Worm (Caenorhabditis elegans) whole organism, young adult: ENCODE results near the gene C55A1.4.

Experiments used
- B0019.2 ChIP-seq: fragments of 200-800 bp; sonication (Bioruptor generic); conservative IDR thresholded peaks from 2 replicates; pipeline ENCODE4 v1.3.6; 2022; ENCODE audit warnings: missing genetic modification reagents, missing genetic modification characterization, missing compliant biosample characterization
- B0336.3 ChIP-seq: fragments of 200-800 bp; sonication (Bioruptor generic); IDR thresholded peaks from 2 replicates; pipeline ENCODE4 v1.3.6; 2022; ENCODE audit warnings: missing genetic modification characterization, missing compliant biosample characterization
- C06A6.2 ChIP-seq: fragments of 200-800 bp; sonication (Bioruptor generic); conservative IDR thresholded peaks from 2 replicates; pipeline ENCODE4 v1.3.6; 2022; ENCODE audit warnings: missing genetic modification characterization, missing compliant biosample characterization
- Y79H2A.3 ChIP-seq: fragments of 200-800 bp; sonication (Bioruptor generic); conservative IDR thresholded peaks from 2 replicates; pipeline ENCODE4 v1.3.6; 2022; ENCODE audit warnings: missing genetic modification reagents, missing genetic modification characterization, missing compliant biosample characterization
- attf-6 ChIP-seq: fragments of 200-800 bp; sonication (Bioruptor generic); IDR thresholded peaks from 2 replicates; pipeline ENCODE4 v1.3.6; 2022; ENCODE audit warnings: missing genetic modification reagents, missing genetic modification characterization, missing compliant biosample characterization
- die-1 ChIP-seq: sonication (generic microtip); optimal IDR thresholded peaks from 2 replicates; lab custom pipeline; 2016; ENCODE audit warnings: missing genotype, mild to moderate bottlenecking, missing genetic modification characterization, missing compliant biosample characterization
- tbp1 ChIP-seq: fragments of 200-800 bp; sonication (Bioruptor generic); optimal IDR thresholded peaks from 2 replicates; lab custom pipeline; 2018; ENCODE audit warnings: mild to moderate bottlenecking, missing genetic modification characterization, missing compliant biosample characterization
- ztf-18 ChIP-seq: sonication (generic microtip); optimal IDR thresholded peaks from 2 replicates; lab custom pipeline; 2016; ENCODE audit warnings: missing genotype, mild to moderate bottlenecking, missing genetic modification characterization, missing compliant biosample characterization
- ztf-25 ChIP-seq: fragments of 200-800 bp; sonication (Bioruptor generic); IDR thresholded peaks from 2 replicates; pipeline ENCODE4 v1.3.6; 2022; ENCODE audit warnings: missing genetic modification reagents, missing genetic modification characterization, missing compliant biosample characterization

DNA sequence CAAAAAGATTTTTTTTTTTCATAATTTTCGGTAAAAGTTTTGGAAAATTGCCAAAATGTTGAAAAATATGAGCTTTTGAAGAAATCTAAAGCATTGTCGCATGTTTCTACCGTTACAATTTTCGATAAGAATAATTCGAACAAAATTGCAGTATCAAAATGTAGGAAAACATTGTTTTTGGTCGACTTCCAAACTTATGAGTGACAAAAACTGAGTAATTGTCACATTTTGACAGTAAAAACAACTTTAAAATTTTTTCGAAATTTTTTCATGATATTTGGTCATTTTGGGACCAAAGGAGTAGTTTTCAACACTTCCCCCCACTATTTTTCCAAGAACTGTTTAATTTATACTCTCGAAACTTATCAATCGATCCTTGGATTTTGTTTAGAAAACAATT lies 48.5 kb downstream of the C55A1.4 start, which contains the start of gene fbxa-139:
- no peak for TF ChIP-seq ztf-18
- no peak for TF ChIP-seq ztf-25 (GFP tag; lab: Robert Waterston, UW)
- TF ChIP-seq C06A6.2 (GFP tag; lab: Robert Waterston, UW) = no peak
- no peak for TF ChIP-seq tbp1 (GFP tag; lab: Kevin White, UChicago)
- no peak for TF ChIP-seq B0336.3 (GFP tag; lab: Robert Waterston, UW)
- no peak for TF ChIP-seq attf-6 (GFP tag; lab: Robert Waterston, UW)
- TF ChIP-seq die-1 (tag; lab: Kevin White, UChicago) = no peak
- TF ChIP-seq Y79H2A.3 = no peak
- TF ChIP-seq B0019.2 = no peak
